Fruit fly (Drosophila melanogaster): ENCODE data around the gene CG10375.

The CG10375 gene

DNA sequence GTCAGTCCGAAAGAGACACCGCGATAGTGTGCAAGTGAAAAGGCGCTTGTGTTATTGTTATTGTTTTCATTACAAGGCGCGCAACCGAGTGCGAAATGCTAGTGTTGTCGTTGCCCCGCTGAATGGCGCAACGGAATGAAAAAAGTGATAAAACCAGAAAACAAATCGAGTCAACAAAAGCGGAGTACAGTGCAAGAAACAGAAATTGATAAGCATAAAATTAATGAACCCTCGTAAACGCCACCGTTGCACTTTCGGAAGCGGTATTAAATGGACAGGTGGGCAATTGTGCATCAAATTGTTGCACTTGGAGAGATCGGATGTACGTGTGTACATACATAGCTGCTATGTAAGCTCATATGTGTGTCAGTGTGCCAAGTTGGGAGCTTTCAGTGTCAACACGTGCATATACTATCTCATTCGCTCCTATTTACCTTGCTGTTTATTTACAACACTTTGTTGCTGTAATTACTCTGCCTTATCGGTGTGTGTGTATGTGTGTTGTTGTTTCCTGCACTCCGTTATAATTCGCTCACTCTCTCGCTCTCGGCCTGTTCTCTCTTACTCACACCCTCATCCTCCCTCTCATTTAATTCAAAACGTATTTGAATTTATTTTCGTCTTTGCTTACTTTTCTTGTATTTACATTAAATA, 44.0 kb upstream of the CG10375 start (continued):
- peak; percentile 8 for TF ChIP-seq topi (GFP tag; optimal IDR thresholded peaks at IDR 0.05)
- peak; percentile 6 for TF ChIP-seq dac (GFP tag; optimal IDR thresholded peaks at IDR 0.05)
- TF ChIP-seq Eip78C (GFP tag) = peak; percentile 91
- TF ChIP-seq ss (GFP tag; optimal IDR thresholded peaks at IDR 0.05) = peak; percentile 55 to 61
- peak; percentile 51 for TF ChIP-seq OdsH (GFP tag; optimal IDR thresholded peaks at IDR 0.05)
- peak; percentile 46 for TF ChIP-seq CG9139 (GFP tag; optimal IDR thresholded peaks at IDR 0.05)
- no peak for TF ChIP-seq CG11902 (GFP tag; optimal IDR thresholded peaks at IDR 0.05)
- peak; percentile 69 for TF ChIP-seq eg (GFP tag; IDR thresholded peaks at IDR 0.05)
- TF ChIP-seq CG15336 (GFP tag; IDR thresholded peaks at IDR 0.05) = peak; percentile 71
- TF ChIP-seq Hr38 (GFP tag; optimal IDR thresholded peaks at IDR 0.05) = no peak
- TF ChIP-seq CG32006 (GFP tag; optimal IDR thresholded peaks at IDR 0.05) = peak; percentile 47
- peak; percentile 46 for TF ChIP-seq CG11762 (GFP tag; optimal IDR thresholded peaks at IDR 0.05; ENCODE audit: insufficient read depth)
- peak; percentile 20 for TF ChIP-seq spab (GFP tag; optimal IDR thresholded peaks at IDR 0.05)
- TF ChIP-seq CG6808 (GFP tag; optimal IDR thresholded peaks at IDR 0.05) = peak; percentile 59
- TF ChIP-seq CG6163 (GFP tag; IDR thresholded peaks at IDR 0.05) = peak; percentile 65

dm6 chr3R:23724843-23725506, 42.5 kb upstream of the CG10375 start:
- no peak for TF ChIP-seq Smox (GFP tag; optimal IDR thresholded peaks at IDR 0.05)
- no peak for TF ChIP-seq CG8319 (GFP tag; optimal IDR thresholded peaks at IDR 0.05)
- TF ChIP-seq topi (GFP tag; optimal IDR thresholded peaks at IDR 0.05) = no peak
- no peak for TF ChIP-seq CG11294 (GFP tag; IDR thresholded peaks at IDR 0.05)
- no peak for TF ChIP-seq CG6808 (GFP tag; optimal IDR thresholded peaks at IDR 0.05)
- TF ChIP-seq vri (GFP tag; optimal IDR thresholded peaks at IDR 0.05) = peak; percentile 72
- no peak for TF ChIP-seq Hr4 (GFP tag; optimal IDR thresholded peaks at IDR 0.05)
- TF ChIP-seq Eip78C (GFP tag) = peak; percentile 1
- TF ChIP-seq OdsH (GFP tag; optimal IDR thresholded peaks at IDR 0.05) = no peak
- no peak for TF ChIP-seq Sox15 (GFP tag; optimal IDR thresholded peaks at IDR 0.05)
- TF ChIP-seq pdm3 (GFP tag; optimal IDR thresholded peaks at IDR 0.05) = no peak
- TF ChIP-seq achi (GFP tag; optimal IDR thresholded peaks at IDR 0.05) = no peak
- no peak for TF ChIP-seq salr (GFP tag; optimal IDR thresholded peaks at IDR 0.05)
- TF ChIP-seq CG7368 (GFP tag; optimal IDR thresholded peaks at IDR 0.05) = no peak
- TF ChIP-seq CG6276 (GFP tag; optimal IDR thresholded peaks at IDR 0.05) = no peak
- TF ChIP-seq Sox14 (GFP tag; optimal IDR thresholded peaks at IDR 0.05) = no peak
- TF ChIP-seq Sox102F (GFP tag; optimal IDR thresholded peaks at IDR 0.05) = no peak
- peak; percentile 34 for TF ChIP-seq fkh (GFP tag; optimal IDR thresholded peaks at IDR 0.05)
- TF ChIP-seq dac (GFP tag; optimal IDR thresholded peaks at IDR 0.05) = no peak
- TF ChIP-seq eg (GFP tag; IDR thresholded peaks at IDR 0.05) = no peak
- TF ChIP-seq CG9139 (GFP tag; optimal IDR thresholded peaks at IDR 0.05) = no peak
- TF ChIP-seq Eip93F (GFP tag; optimal IDR thresholded peaks at IDR 0.05) = peak; percentile 75
- TF ChIP-seq CG1621 (tag; optimal IDR thresholded peaks at IDR 0.05) = no peak
- no peak for TF ChIP-seq esn (GFP tag; optimal IDR thresholded peaks at IDR 0.05)
- TF ChIP-seq Eip75B (GFP tag; optimal IDR thresholded peaks at IDR 0.05) = no peak
- no peak for TF ChIP-seq CG8119 (GFP tag; IDR thresholded peaks at IDR 0.05)
- no peak for TF ChIP-seq Ets96B (tag; optimal IDR thresholded peaks at IDR 0.05)
- TF ChIP-seq Met (GFP tag; optimal IDR thresholded peaks at IDR 0.05) = no peak
- no peak for TF ChIP-seq Hr38 (GFP tag; optimal IDR thresholded peaks at IDR 0.05)
- no peak for TF ChIP-seq CG15336 (GFP tag; IDR thresholded peaks at IDR 0.05)
- TF ChIP-seq CG3919 (GFP tag; optimal IDR thresholded peaks at IDR 0.05) = no peak
- TF ChIP-seq lz (GFP tag; optimal IDR thresholded peaks at IDR 0.05) = no peak
- TF ChIP-seq Blimp-1 (GFP tag; optimal IDR thresholded peaks at IDR 0.05) = no peak
- no peak for TF ChIP-seq CG31627 (GFP tag; optimal IDR thresholded peaks at IDR 0.05)
- peak; percentile 83 for TF ChIP-seq svp (GFP tag)
- TF ChIP-seq fd85E (GFP tag; optimal IDR thresholded peaks at IDR 0.05) = no peak
- TF ChIP-seq dsx (GFP tag; optimal IDR thresholded peaks at IDR 0.05; ENCODE audit: poor library complexity, severe bottlenecking) = no peak
- no peak for TF ChIP-seq ss (GFP tag; optimal IDR thresholded peaks at IDR 0.05)
- no peak for TF ChIP-seq cyc (GFP tag; optimal IDR thresholded peaks at IDR 0.05)
- no peak for TF ChIP-seq Hr39 (GFP tag; optimal IDR thresholded peaks at IDR 0.05)
- TF ChIP-seq CG32006 (GFP tag; optimal IDR thresholded peaks at IDR 0.05) = no peak
- no peak for TF ChIP-seq CG6854 (GFP tag; optimal IDR thresholded peaks at IDR 0.05)
- TF ChIP-seq CG34406 (GFP tag; optimal IDR thresholded peaks at IDR 0.05) = no peak
